Worm (Caenorhabditis elegans): ENCODE results near the gene ins-19.
A peak's percentile ranks its signal among the peaks of the same experiment; 100 is the strongest.

- no peak for TF ChIP-seq nhr-67 (tag; optimal IDR thresholded peaks at IDR 0.05)
- no peak for TF ChIP-seq snpc-4 (tag; optimal IDR thresholded peaks at IDR 0.05)
- no peak for TF ChIP-seq skn-1 (tag; optimal IDR thresholded peaks at IDR 0.05)
- no peak for TF ChIP-seq nfya-1 (tag; optimal IDR thresholded peaks at IDR 0.05; ENCODE audit: insufficient read depth)
- no peak for TF ChIP-seq unc-62 (GFP tag; optimal IDR thresholded peaks at IDR 0.05)
- TF ChIP-seq pha-4 (tag; optimal IDR thresholded peaks at IDR 0.05) = peak; percentile 56
- no peak for TF ChIP-seq pqm-1 (tag; optimal IDR thresholded peaks at IDR 0.05)
Observed at ce11 chrII:3118907-3119382, 7.3 kb downstream of the ins-19 start, which contains the start of gene T10D4.6.
